Worm (Caenorhabditis elegans): ENCODE measurements around the gene gar-2.

DNA sequence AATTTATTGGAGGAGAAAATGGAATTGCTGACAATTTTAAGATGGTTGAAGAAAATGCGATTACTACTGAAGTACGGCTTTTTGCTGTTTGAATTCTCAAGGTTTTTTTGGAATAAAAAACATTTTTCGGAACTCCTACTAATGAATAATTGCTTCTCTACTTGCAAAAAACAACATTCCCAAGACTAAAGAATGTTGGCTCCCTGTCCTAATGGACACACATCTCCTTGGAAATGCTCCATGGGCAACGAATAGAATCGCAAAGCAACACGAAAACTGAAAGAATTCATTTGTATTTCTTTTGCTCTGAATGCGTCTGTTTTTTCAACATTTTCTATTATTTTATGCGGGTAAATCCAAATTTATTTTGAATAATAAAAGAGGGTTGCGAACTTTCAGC is 36.3 kb upstream of the gar-2 start, which contains the start of gene C18F10.2:
- TF ChIP-seq nhr-85 (tag) (no peak), mdl-1 (tag; optimal IDR thresholded peaks at IDR 0.05) (no peak), elt-3 (tag; optimal IDR thresholded peaks at IDR 0.05) (no peak), nhr-28 (tag; optimal IDR thresholded peaks at IDR 0.05) (no peak), nhr-76 (tag; optimal IDR thresholded peaks at IDR 0.05) (no peak), unc-30 (tag; optimal IDR thresholded peaks at IDR 0.05) (no peak), ztf-11 (tag; optimal IDR thresholded peaks at IDR 0.05) (no peak), lsy-2 (tag; optimal IDR thresholded peaks at IDR 0.05) (no peak), aly-2 (tag; optimal IDR thresholded peaks at IDR 0.05) (no peak), egl-27 (tag; optimal IDR thresholded peaks at IDR 0.05) (no peak), nhr-237 (tag; optimal IDR thresholded peaks at IDR 0.05) (no peak), nhr-11 (tag; optimal IDR thresholded peaks at IDR 0.05) (no peak)
